Fruit fly (Drosophila melanogaster): ENCODE measurements around the gene CG9098.

dm6 chr2L:5975025-5975539 is 37.1 kb downstream of the CG9098 start:
- TF ChIP-seq Crg-1 (GFP tag; optimal IDR thresholded peaks at IDR 0.05): no peak
- no peak for TF ChIP-seq CG7101 (tag; optimal IDR thresholded peaks at IDR 0.05)
- TF ChIP-seq tj (GFP tag; optimal IDR thresholded peaks at IDR 0.05): peak; percentile 26
- TF ChIP-seq cnc (optimal IDR thresholded peaks at IDR 0.05): no peak
- TF ChIP-seq CG14711 (tag; optimal IDR thresholded peaks at IDR 0.05): no peak
- TF ChIP-seq kay (GFP tag; ENCODE audit: borderline replicate concordance): no peak
- TF ChIP-seq Clk (GFP tag; optimal IDR thresholded peaks at IDR 0.05): no peak
- TF ChIP-seq CG7045 (GFP tag; optimal IDR thresholded peaks at IDR 0.05): no peak
- no peak for TF ChIP-seq cic (GFP tag; optimal IDR thresholded peaks at IDR 0.05)
- TF ChIP-seq toe (GFP tag; optimal IDR thresholded peaks at IDR 0.05): no peak
- no peak for TF ChIP-seq bab1 (GFP tag; optimal IDR thresholded peaks at IDR 0.05)

Data from whole organism, adult.